Worm (Caenorhabditis elegans) whole organism, young adult: ENCODE results near the gene F40F12.9.

Source experiments
- F39B2.1 ChIP-seq: fragments of 200-800 bp; sonication (Bioruptor generic); IDR thresholded peaks from 2 replicates; pipeline ENCODE4 v1.3.6; 2022; ENCODE audit warnings: missing genetic modification reagents, missing genetic modification characterization, missing compliant biosample characterization
- ama-1 ChIP-seq, 3 experiments: fragments of 150-350 bp in 1 of 3; sonication (generic microtip) in 2 of 3; optimal IDR thresholded peaks; 2 replicates each; lab custom pipeline; 2014 to 2018; ENCODE audit warnings: missing biosample characterization in 2 of 3, missing genetic modification characterization in 2 of 3, missing genetic modification reagents in 2 of 3
- athp-1 ChIP-seq: sonication (generic microtip); optimal IDR thresholded peaks from 2 replicates; lab custom pipeline; 2017; ENCODE audit warnings: mild to moderate bottlenecking, missing genetic modification characterization, missing compliant biosample characterization
- let-526 ChIP-seq: fragments of 200-800 bp; sonication (Bioruptor generic); IDR thresholded peaks from 2 replicates; pipeline ENCODE4 v1.3.6; 2022; ENCODE audit warnings: missing genetic modification reagents, missing genetic modification characterization, missing compliant biosample characterization
- lsy-27 ChIP-seq: sonication (generic microtip); optimal IDR thresholded peaks from 2 replicates; lab custom pipeline; 2017; ENCODE audit warnings: missing genetic modification characterization, mild to moderate bottlenecking, missing compliant biosample characterization, antibody characterized with exemption, missing genotype, borderline replicate concordance; ENCODE audit not compliant: insufficient read depth
- rpc-1 ChIP-seq, 2 experiments: fragments of 150-350 bp in 1 of 2; sonication (generic microtip) in 1 of 2; optimal IDR thresholded peaks; 2 replicates each; lab custom pipeline; 2014 to 2018; ENCODE audit warnings: missing biosample characterization in 1 of 2, missing genetic modification characterization in 1 of 2, missing genetic modification reagents in 1 of 2, missing genotype in 1 of 2
- sea-2 ChIP-seq: fragments of 200-800 bp; sonication (Bioruptor generic); IDR thresholded peaks from 2 replicates; pipeline ENCODE4 v1.3.6; 2022; ENCODE audit warnings: missing genetic modification characterization, missing compliant biosample characterization
- unc-62 ChIP-seq: fragments of 150-350 bp; optimal IDR thresholded peaks from 2 replicates; lab custom pipeline; 2014; ENCODE audit warnings: missing biosample characterization, missing genetic modification reagents, missing genetic modification characterization
- ztf-22 ChIP-seq: fragments of 200-800 bp; sonication (Bioruptor generic); optimal IDR thresholded peaks from 2 replicates; lab custom pipeline; 2018; ENCODE audit warnings: mild to moderate bottlenecking, missing genetic modification characterization, moderate library complexity, missing compliant biosample characterization
- ztf-28 ChIP-seq: fragments of 200-800 bp; sonication (Bioruptor generic); IDR thresholded peaks from 2 replicates; pipeline ENCODE4 v1.3.6; 2022; ENCODE audit warnings: missing genetic modification reagents, missing genetic modification characterization, missing compliant biosample characterization
- ztf-6 ChIP-seq: fragments of 200-800 bp; sonication (Bioruptor generic); IDR thresholded peaks from 2 replicates; pipeline ENCODE4 v1.3.6; 2022; ENCODE audit warnings: missing genetic modification reagents, missing genetic modification characterization, missing compliant biosample characterization

- TF ChIP-seq let-526 (GFP tag; lab: Robert Waterston, UW): no peak
- no peak for TF ChIP-seq sea-2 (GFP tag; lab: Robert Waterston, UW)
- no peak for TF ChIP-seq rpc-1 (optimal IDR thresholded peaks at IDR 0.05; lab: Kevin White, UChicago)
- no peak for TF ChIP-seq rpc-1 (tag; optimal IDR thresholded peaks at IDR 0.05; lab: Kevin White, UChicago)
- TF ChIP-seq athp-1 (tag; lab: Kevin White, UChicago): no peak
- no peak for TF ChIP-seq unc-62 (GFP tag; lab: Kevin White, UChicago)
- TF ChIP-seq ama-1 (optimal IDR thresholded peaks at IDR 0.05; lab: Kevin White, UChicago): no peak
- TF ChIP-seq ama-1 (GFP tag; optimal IDR thresholded peaks at IDR 0.05; lab: Kevin White, UChicago): no peak
- no peak for TF ChIP-seq ztf-28 (GFP tag; lab: Robert Waterston, UW)
- no peak for TF ChIP-seq ztf-6 (GFP tag; lab: Robert Waterston, UW)
- TF ChIP-seq lsy-27: no peak
- TF ChIP-seq ztf-22 (GFP tag; lab: Kevin White, UChicago): no peak
- TF ChIP-seq F39B2.1 (GFP tag; lab: Robert Waterston, UW): no peak
Measured at ce11 chrIII:9891324-9891723, 19.8 kb upstream of the F40F12.9 start, which contains the start of gene alg-4.
